Worm (Caenorhabditis elegans): ENCODE measurements around the gene C29A12.22.

DNA sequence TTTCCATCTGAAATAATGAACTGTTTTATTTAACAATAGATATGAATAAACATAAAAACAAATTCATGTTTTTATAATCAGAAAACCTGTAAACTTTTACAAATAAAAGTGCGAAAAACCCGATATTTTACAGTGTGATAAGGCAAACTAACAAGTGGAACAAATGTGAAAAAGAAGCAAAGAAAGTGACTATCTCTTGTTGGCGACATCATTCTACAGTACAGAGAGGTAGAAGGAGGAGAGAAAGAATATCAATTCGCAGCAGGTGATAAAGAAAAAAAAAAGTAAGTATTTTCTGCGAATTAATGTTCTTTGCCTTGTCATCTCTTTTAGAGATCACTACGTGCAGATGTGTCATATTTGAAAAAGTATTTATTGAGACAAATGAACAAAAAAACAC is 47.9 kb downstream of the C29A12.22 start:
- TF ChIP-seq unc-39 (tag; optimal IDR thresholded peaks at IDR 0.05): no peak
- peak; percentile 72 for TF ChIP-seq elt-2 (tag; optimal IDR thresholded peaks at IDR 0.05)
- no peak for TF ChIP-seq tbx-2 (tag; optimal IDR thresholded peaks at IDR 0.05)
- TF ChIP-seq nhr-76 (tag; optimal IDR thresholded peaks at IDR 0.05): no peak
- no peak for TF ChIP-seq hmg-11 (tag; optimal IDR thresholded peaks at IDR 0.05)
- no peak for TF ChIP-seq unc-62 (GFP tag; optimal IDR thresholded peaks at IDR 0.05)
- no peak for TF ChIP-seq daf-12 (tag; optimal IDR thresholded peaks at IDR 0.05)

All from whole organism, L3 larva.